Fruit fly (Drosophila melanogaster) whole organism, prepupa: ENCODE results near the gene CG15824.
A peak's percentile ranks its signal among the peaks of the same experiment; 100 is the strongest.

Experiments
- Blimp-1 ChIP-seq: fragments of 200-800 bp; sonication (Bioruptor generic); optimal IDR thresholded peaks from 3 replicates; lab custom pipeline; 2017; ENCODE audit warnings: missing biosample characterization, missing genetic modification characterization, mild to moderate bottlenecking, moderate library complexity, missing genetic modification reagents
- CG10631 ChIP-seq: fragments of 200-800 bp; sonication (Bioruptor generic); optimal IDR thresholded peaks from 2 replicates; lab custom pipeline; 2016; ENCODE audit warnings: missing biosample characterization, missing genetic modification characterization
- CG11294 ChIP-seq: fragments of 200-800 bp; sonication (Bioruptor generic); IDR thresholded peaks from 2 replicates; pipeline ENCODE4 v1.3.6; 2022; ENCODE audit warnings: missing biosample characterization, missing genetic modification characterization
- CG11902 ChIP-seq: fragments of 200-800 bp; sonication (Bioruptor generic); optimal IDR thresholded peaks from 3 replicates; lab custom pipeline; 2016; ENCODE audit warnings: missing biosample characterization, missing genetic modification characterization
- CG15336 ChIP-seq: fragments of 200-800 bp; sonication (Bioruptor generic); IDR thresholded peaks from 2 replicates; pipeline ENCODE4 v1.3.6; 2022; ENCODE audit warnings: missing biosample characterization, missing genetic modification characterization
- CG1621 ChIP-seq: fragments of 200-800 bp; sonication (Bioruptor generic); optimal IDR thresholded peaks from 3 replicates; lab custom pipeline; 2018; ENCODE audit warnings: missing biosample characterization, mild to moderate bottlenecking, missing genetic modification characterization
- CG16779 ChIP-seq: fragments of 200-800 bp; sonication (Bioruptor generic); optimal IDR thresholded peaks from 3 replicates; lab custom pipeline; 2017; ENCODE audit warnings: missing biosample characterization, mild to moderate bottlenecking, missing genetic modification characterization
- CG3032 ChIP-seq: fragments of 200-800 bp; optimal IDR thresholded peaks from 2 replicates; lab custom pipeline; 2019; ENCODE audit warnings: missing biosample characterization, mild to moderate bottlenecking, missing genetic modification characterization, moderate library complexity
- CG31627 ChIP-seq: fragments of 200-800 bp; sonication (Bioruptor generic); optimal IDR thresholded peaks from 3 replicates; lab custom pipeline; 2016; ENCODE audit warnings: missing biosample characterization, missing genetic modification characterization
- CG34406 ChIP-seq: fragments of 200-800 bp; sonication (Bioruptor generic); optimal IDR thresholded peaks from 3 replicates; lab custom pipeline; 2016; ENCODE audit warnings: missing biosample characterization, missing genetic modification characterization
- CG3919 ChIP-seq: fragments of 200-800 bp; sonication (Bioruptor generic); optimal IDR thresholded peaks from 3 replicates; lab custom pipeline; 2016; ENCODE audit warnings: missing biosample characterization, missing genetic modification characterization
- CG4318 ChIP-seq: fragments of 200-800 bp; sonication (Bioruptor generic); optimal IDR thresholded peaks from 3 replicates; lab custom pipeline; 2017; ENCODE audit warnings: missing biosample characterization, mild to moderate bottlenecking, missing genetic modification characterization
- CG6163 ChIP-seq: fragments of 200-800 bp; sonication (Bioruptor generic); IDR thresholded peaks from 3 replicates; pipeline ENCODE4 v1.3.6; 2022; ENCODE audit warnings: missing biosample characterization, missing genetic modification characterization
- CG6792 ChIP-seq: fragments of 200-800 bp; sonication (Bioruptor generic); optimal IDR thresholded peaks from 3 replicates; lab custom pipeline; 2016; ENCODE audit warnings: missing biosample characterization, missing genetic modification characterization
- CG6808 ChIP-seq: fragments of 200-800 bp; sonication (Bioruptor generic); optimal IDR thresholded peaks from 3 replicates; lab custom pipeline; 2017; ENCODE audit warnings: missing biosample characterization, missing genetic modification characterization, mild to moderate bottlenecking, moderate library complexity, missing genetic modification reagents
- CG6854 ChIP-seq: fragments of 200-800 bp; sonication (Bioruptor generic); optimal IDR thresholded peaks from 2 replicates; lab custom pipeline; 2017; ENCODE audit warnings: missing biosample characterization, mild to moderate bottlenecking, missing genetic modification characterization
- CG8119 ChIP-seq: fragments of 200-800 bp; sonication (Bioruptor generic); IDR thresholded peaks from 3 replicates; pipeline ENCODE4 v1.3.6; 2022; ENCODE audit warnings: missing biosample characterization, missing genetic modification characterization
- CG8319 ChIP-seq: fragments of 200-800 bp; sonication (Bioruptor generic); optimal IDR thresholded peaks from 3 replicates; lab custom pipeline; 2016; ENCODE audit warnings: missing biosample characterization, missing genetic modification characterization
- CG9139 ChIP-seq: fragments of 200-800 bp; sonication (Bioruptor generic); optimal IDR thresholded peaks from 3 replicates; lab custom pipeline; 2017; ENCODE audit warnings: missing biosample characterization, mild to moderate bottlenecking, missing genetic modification characterization
- Eip75B ChIP-seq: fragments of 200-800 bp; sonication (Bioruptor generic); optimal IDR thresholded peaks from 3 replicates; lab custom pipeline; 2016; ENCODE audit warnings: missing biosample characterization, missing genetic modification characterization
- Eip78C ChIP-seq: fragments of 200-800 bp; sonication (Bioruptor generic); peaks from one replicate; lab custom pipeline; 2016; ENCODE audit warnings: missing biosample characterization, missing genetic modification characterization
- Eip93F ChIP-seq: fragments of 200-800 bp; sonication (Bioruptor generic); optimal IDR thresholded peaks from 2 replicates; lab custom pipeline; 2016; ENCODE audit warnings: missing biosample characterization, mild to moderate bottlenecking, missing genetic modification characterization
- Ets21C ChIP-seq: fragments of 200-800 bp; sonication (Bioruptor generic); optimal IDR thresholded peaks from 3 replicates; lab custom pipeline; 2016; ENCODE audit warnings: missing biosample characterization, missing genetic modification characterization
- Ets96B ChIP-seq: fragments of 200-800 bp; optimal IDR thresholded peaks from 2 replicates; lab custom pipeline; 2019; ENCODE audit warnings: missing biosample characterization, mild to moderate bottlenecking, missing genetic modification characterization, moderate library complexity
- Hr38 ChIP-seq: sonication (Bioruptor generic); optimal IDR thresholded peaks from 2 replicates; lab custom pipeline; 2016; ENCODE audit warnings: missing biosample characterization, missing genetic modification characterization
- Hr39 ChIP-seq: fragments of 200-800 bp; sonication (Bioruptor generic); optimal IDR thresholded peaks from 2 replicates; lab custom pipeline; 2016; ENCODE audit warnings: missing biosample characterization, missing genetic modification characterization
- Hr4 ChIP-seq: fragments of 200-800 bp; sonication (Bioruptor generic); optimal IDR thresholded peaks from 3 replicates; lab custom pipeline; 2016; ENCODE audit warnings: missing biosample characterization, missing genetic modification characterization
- Lpt ChIP-seq: fragments of 200-800 bp; sonication (Bioruptor generic); optimal IDR thresholded peaks from 3 replicates; lab custom pipeline; 2016; ENCODE audit warnings: missing biosample characterization, missing genetic modification characterization
- OdsH ChIP-seq: fragments of 200-800 bp; sonication (Bioruptor generic); optimal IDR thresholded peaks from 3 replicates; lab custom pipeline; 2016; ENCODE audit warnings: missing biosample characterization, missing genetic modification characterization
- Smox ChIP-seq: fragments of 200-800 bp; sonication (Bioruptor generic); optimal IDR thresholded peaks from 3 replicates; lab custom pipeline; 2016; ENCODE audit warnings: missing biosample characterization, missing genetic modification characterization
- Sox14 ChIP-seq: fragments of 200-800 bp; sonication (Bioruptor generic); optimal IDR thresholded peaks from 3 replicates; lab custom pipeline; 2016; ENCODE audit warnings: missing biosample characterization, missing genetic modification characterization
- Sox15 ChIP-seq: fragments of 200-800 bp; sonication (Bioruptor generic); optimal IDR thresholded peaks from 3 replicates; lab custom pipeline; 2016; ENCODE audit warnings: missing biosample characterization, missing genetic modification characterization
- achi ChIP-seq: fragments of 200-800 bp; sonication (Bioruptor generic); optimal IDR thresholded peaks from 3 replicates; lab custom pipeline; 2016; ENCODE audit warnings: missing biosample characterization, missing genetic modification characterization
- cyc ChIP-seq: fragments of 200-800 bp; sonication (Bioruptor generic); optimal IDR thresholded peaks from 3 replicates; lab custom pipeline; 2016; ENCODE audit warnings: missing biosample characterization, missing genetic modification characterization
- dac ChIP-seq: fragments of 200-800 bp; sonication (Bioruptor generic); optimal IDR thresholded peaks from 2 replicates; lab custom pipeline; 2017; ENCODE audit warnings: missing biosample characterization, mild to moderate bottlenecking, missing genetic modification characterization
- dsx ChIP-seq: fragments of 200-800 bp; optimal IDR thresholded peaks from 3 replicates; lab custom pipeline; 2019; ENCODE audit warnings: missing biosample characterization, mild to moderate bottlenecking, missing genetic modification characterization, moderate library complexity; ENCODE audit not compliant: poor library complexity, severe bottlenecking
- eg ChIP-seq: fragments of 200-800 bp; sonication (Bioruptor generic); IDR thresholded peaks from 3 replicates; pipeline ENCODE4 v1.3.6; 2022; ENCODE audit warnings: missing biosample characterization, missing genetic modification characterization
- fd59A ChIP-seq: fragments of 200-800 bp; sonication (Bioruptor generic); optimal IDR thresholded peaks from 2 replicates; lab custom pipeline; 2017; ENCODE audit warnings: missing biosample characterization, mild to moderate bottlenecking, missing genetic modification characterization, missing genetic modification reagents
- fd85E ChIP-seq: fragments of 200-800 bp; sonication (Bioruptor generic); optimal IDR thresholded peaks from 3 replicates; lab custom pipeline; 2016; ENCODE audit warnings: missing biosample characterization, missing genetic modification characterization
- fkh ChIP-seq: fragments of 200-800 bp; sonication (Bioruptor generic); optimal IDR thresholded peaks from 3 replicates; lab custom pipeline; 2017; ENCODE audit warnings: missing biosample characterization, mild to moderate bottlenecking, missing genetic modification characterization, moderate library complexity
- lz ChIP-seq: fragments of 200-800 bp; sonication (Bioruptor generic); optimal IDR thresholded peaks from 3 replicates; lab custom pipeline; 2016; ENCODE audit warnings: missing biosample characterization, missing genetic modification characterization
- salr ChIP-seq, 2 experiments: fragments of 200-800 bp; sonication (Bioruptor generic); optimal IDR thresholded peaks; 3 replicates each; lab custom pipeline; 2016 to 2018; ENCODE audit warnings: missing biosample characterization in 2 of 2, missing genetic modification characterization in 2 of 2, mild to moderate bottlenecking in 1 of 2
- spab ChIP-seq: fragments of 200-800 bp; sonication (Bioruptor generic); optimal IDR thresholded peaks from 2 replicates; lab custom pipeline; 2017; ENCODE audit warnings: missing biosample characterization, mild to moderate bottlenecking, missing genetic modification characterization, missing genetic modification reagents
- ss ChIP-seq, 2 experiments: fragments of 200-800 bp; sonication (Bioruptor generic); optimal IDR thresholded peaks; 2 replicates in 1 of 2; 3 replicates in 1 of 2; lab custom pipeline; 2017 to 2018; ENCODE audit warnings: mild to moderate bottlenecking in 2 of 2, missing biosample characterization in 2 of 2, missing genetic modification characterization in 2 of 2, moderate library complexity in 1 of 2
- svp ChIP-seq: fragments of 200-800 bp; sonication (Bioruptor generic); peaks from one replicate; lab custom pipeline; 2016; ENCODE audit warnings: missing biosample characterization, missing genetic modification characterization
- topi ChIP-seq: fragments of 200-800 bp; sonication (Bioruptor generic); optimal IDR thresholded peaks from 3 replicates; lab custom pipeline; 2016; ENCODE audit warnings: missing biosample characterization, missing genetic modification characterization
- vri ChIP-seq: fragments of 200-800 bp; sonication (Bioruptor generic); optimal IDR thresholded peaks from 3 replicates; lab custom pipeline; 2016; ENCODE audit warnings: missing biosample characterization, mild to moderate bottlenecking, missing genetic modification characterization

Gene CG15824

dm6 chr2L:840022-840421, 44.9 kb downstream of the CG15824 start:
- TF ChIP-seq CG9139 (peak; percentile 25), Ets21C (GFP tag; lab: Kevin White, UChicago) (no peak), CG6163 (GFP tag; lab: Robert Waterston, UW) (no peak), ss (GFP tag; optimal IDR thresholded peaks at IDR 0.05; lab: Kevin White, UChicago) (peak in 1 of 2 experiments; percentile 14), CG6792 (no peak), svp (GFP tag; lab: Kevin White, UChicago) (peak; percentile 82)

dm6 chr2L:838786-839185, 46.2 kb downstream of the CG15824 start:
- TF ChIP-seq CG3032 (tag; lab: Kevin White, UChicago) (no peak), Eip78C (peak; percentile 29)

dm6 chr2L:837989-838388, 47.0 kb downstream of the CG15824 start:
- TF ChIP-seq CG16779 (tag; lab: Kevin White, UChicago) (peak; percentile 79), CG6854 (GFP tag; lab: Kevin White, UChicago) (no peak), Lpt (peak; percentile 88), Sox15 (GFP tag; lab: Kevin White, UChicago) (no peak), vri (GFP tag; lab: Kevin White, UChicago) (peak; percentile 14), CG8319 (no peak), Hr39 (GFP tag; lab: Kevin White, UChicago) (no peak), CG6163 (GFP tag; lab: Robert Waterston, UW) (peak; percentile 83), CG1621 (tag; lab: Kevin White, UChicago) (peak; percentile 53), fd59A (GFP tag; lab: Kevin White, UChicago) (peak; percentile 79), spab (GFP tag; lab: Kevin White, UChicago) (no peak), CG11294 (GFP tag; lab: Robert Waterston, UW) (peak; percentile 67), Blimp-1 (GFP tag; lab: Kevin White, UChicago) (no peak), Eip93F (GFP tag; lab: Kevin White, UChicago) (no peak), CG6808 (GFP tag; lab: Kevin White, UChicago) (peak; percentile 33), fd85E (GFP tag; lab: Kevin White, UChicago) (no peak), svp (GFP tag; lab: Kevin White, UChicago) (no peak), CG3032 (tag; lab: Kevin White, UChicago) (peak; percentile 14), Eip78C (peak; percentile 81), eg (GFP tag; lab: Robert Waterston, UW) (peak; percentile 93), salr (GFP tag; optimal IDR thresholded peaks at IDR 0.05; lab: Kevin White, UChicago) (no peak), dsx (GFP tag; lab: Kevin White, UChicago) (peak; percentile 33), Ets21C (GFP tag; lab: Kevin White, UChicago) (peak; percentile 28), Eip75B (GFP tag; lab: Kevin White, UChicago) (peak; percentile 88), CG4318 (GFP tag; lab: Kevin White, UChicago) (no peak), CG9139 (no peak), CG10631 (GFP tag; lab: Kevin White, UChicago) (peak; percentile 82), CG3919 (GFP tag; lab: Kevin White, UChicago) (peak; percentile 75), Sox14 (GFP tag; lab: Kevin White, UChicago) (peak; percentile 88), Ets96B (tag; lab: Kevin White, UChicago) (no peak), CG34406 (GFP tag; lab: Kevin White, UChicago) (no peak), Hr4 (GFP tag; lab: Kevin White, UChicago) (no peak), fkh (no peak), Hr38 (GFP tag; lab: Kevin White, UChicago) (no peak), dac (GFP tag; lab: Kevin White, UChicago) (peak; percentile 90), CG11902 (peak; percentile 12), topi (GFP tag; lab: Kevin White, UChicago) (no peak), achi (GFP tag; lab: Kevin White, UChicago) (peak; percentile 66), lz (GFP tag; lab: Kevin White, UChicago) (peak; percentile 4), ss (GFP tag; optimal IDR thresholded peaks at IDR 0.05; lab: Kevin White, UChicago) (peak; percentile 18 to 54), CG8119 (GFP tag; lab: Robert Waterston, UW) (peak; percentile 92), CG31627 (GFP tag; lab: Kevin White, UChicago) (peak; percentile 35), Smox (GFP tag; lab: Kevin White, UChicago) (no peak), OdsH (no peak), cyc (GFP tag; lab: Kevin White, UChicago) (no peak), CG15336 (GFP tag; lab: Robert Waterston, UW) (peak; percentile 90)
